Worm (Caenorhabditis elegans): ENCODE measurements around the gene gbb-1.

Gene gbb-1

DNA sequence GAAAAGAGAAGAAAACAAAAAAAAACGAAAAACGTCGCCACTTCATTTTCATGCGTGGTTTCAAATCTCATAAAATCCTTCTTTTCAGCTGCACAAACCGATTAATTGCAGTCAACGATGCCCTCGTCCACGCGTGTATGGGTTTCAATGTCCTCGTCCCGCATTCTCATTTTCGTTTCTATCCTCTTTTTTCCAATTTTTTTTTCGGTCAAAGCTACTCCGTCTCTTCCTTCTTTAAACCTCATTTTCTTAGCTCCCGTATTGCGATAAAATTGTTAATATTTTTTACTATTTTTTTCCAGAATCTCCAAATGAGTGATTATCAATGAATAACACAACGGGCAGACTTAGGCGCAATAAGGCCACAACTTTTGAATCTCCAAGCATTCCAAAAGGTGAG is 18.4 kb downstream of the gbb-1 start, which contains the start of gene aakg-3:
Gene aakg-3, plus strand, starts transcription at position 301 of the 400 bp plus-strand sequence.
- no peak for TF ChIP-seq nhr-179 (tag; optimal IDR thresholded peaks at IDR 0.05)
- TF ChIP-seq F57C9.4 (tag; optimal IDR thresholded peaks at IDR 0.05): no peak
- no peak for TF ChIP-seq ztf-25 (GFP tag; IDR thresholded peaks at IDR 0.05)
- no peak for TF ChIP-seq pha-4 (tag; optimal IDR thresholded peaks at IDR 0.05)
- no peak for TF ChIP-seq mcd-1 (GFP tag; IDR thresholded peaks at IDR 0.05)
- TF ChIP-seq cebp-1 (GFP tag; IDR thresholded peaks at IDR 0.05): no peak
- no peak for TF ChIP-seq cebp-1 (tag; optimal IDR thresholded peaks at IDR 0.05)
- no peak for TF ChIP-seq egl-44 (GFP tag; IDR thresholded peaks at IDR 0.05)

DNA sequence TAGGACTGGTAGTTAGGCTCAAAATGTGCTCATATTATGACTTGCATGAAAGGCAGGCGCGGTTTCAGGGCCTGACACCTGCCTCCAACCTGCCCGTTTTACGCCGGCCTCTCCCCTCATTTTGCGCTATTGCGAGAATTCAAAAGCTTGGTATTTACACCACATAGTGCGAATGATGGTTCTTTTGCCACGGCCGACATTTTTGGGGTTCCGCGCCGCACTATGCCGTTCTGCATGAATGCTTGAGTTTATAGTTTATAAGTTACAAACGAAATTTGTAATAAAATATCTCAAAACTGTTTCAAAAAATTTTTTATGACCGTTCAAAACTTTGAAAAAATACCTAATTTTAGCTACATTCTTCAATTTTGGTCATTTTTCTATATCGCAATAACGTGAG is 20.4 kb downstream of the gbb-1 start:
- TF ChIP-seq bed-2 (GFP tag; IDR thresholded peaks at IDR 0.05): no peak
- no peak for TF ChIP-seq snpc-4 (GFP tag; optimal IDR thresholded peaks at IDR 0.05)
- peak in 2 of 4 experiments; percentile 55 to 68 for TF ChIP-seq snpc-4 (tag; optimal IDR thresholded peaks at IDR 0.05)

- TF ChIP-seq attf-6 (GFP tag; IDR thresholded peaks at IDR 0.05): no peak
- no peak for TF ChIP-seq ceh-91 (GFP tag; IDR thresholded peaks at IDR 0.05)
- no peak for TF ChIP-seq ztf-22 (GFP tag; optimal IDR thresholded peaks at IDR 0.05)
- no peak for TF ChIP-seq Y53F4B.3 (GFP tag; IDR thresholded peaks at IDR 0.05)
- no peak for TF ChIP-seq nfyb-1 (GFP tag; IDR thresholded peaks at IDR 0.05)
- no peak for TF ChIP-seq cebp-1 (GFP tag; IDR thresholded peaks at IDR 0.05)
- TF ChIP-seq cebp-1 (tag; optimal IDR thresholded peaks at IDR 0.05): no peak
- TF ChIP-seq F37B4.10 (GFP tag; IDR thresholded peaks at IDR 0.05): no peak
- no peak for TF ChIP-seq athp-1 (tag; optimal IDR thresholded peaks at IDR 0.05)
- no peak for TF ChIP-seq ceh-58 (GFP tag; IDR thresholded peaks at IDR 0.05)
These were observed 24.0 kb downstream of the gbb-1 start, which contains the start of gene nspg-5 for ce11 chrX:2981715-2982114. Gene nspg-5, plus strand, starts transcription at chrX:2982015.

DNA sequence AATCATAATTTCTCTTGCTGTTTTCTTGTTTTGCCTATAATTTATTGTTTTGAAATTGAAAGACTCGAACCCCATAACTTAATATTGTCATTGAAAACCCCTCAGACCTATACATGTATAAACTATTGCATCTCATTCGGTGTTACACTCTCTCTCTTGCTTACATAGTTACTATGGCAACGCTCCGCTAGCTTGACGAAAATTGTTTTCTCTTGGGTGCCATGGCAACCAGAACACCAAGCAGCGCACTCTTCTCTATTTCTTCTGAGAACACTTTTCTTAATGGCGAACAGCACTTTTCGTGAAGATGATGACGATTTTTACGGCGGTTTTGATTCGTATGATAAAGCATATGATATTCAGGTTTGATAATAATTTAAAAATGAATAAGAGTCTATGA is 26.3 kb downstream of the gbb-1 start, which contains the start of gene osm-5:
Gene osm-5, plus strand, starts transcription at position 268 of the 400 bp plus-strand sequence.
- TF ChIP-seq madf-8 (GFP tag; conservative IDR thresholded peaks at IDR 0.05) (no peak), F39B2.1 (GFP tag; IDR thresholded peaks at IDR 0.05) (no peak), B0336.3 (GFP tag; IDR thresholded peaks at IDR 0.05) (no peak), ceh-79 (tag; optimal IDR thresholded peaks at IDR 0.05) (no peak), ztf-3 (GFP tag; optimal IDR thresholded peaks at IDR 0.05) (no peak), snpc-1.1 (tag; optimal IDR thresholded peaks at IDR 0.05; ENCODE audit: insufficient read depth) (no peak), mes-4 (tag; optimal IDR thresholded peaks at IDR 0.05) (no peak), chd-7 (tag; optimal IDR thresholded peaks at IDR 0.05) (no peak), C17E4.6 (GFP tag; IDR thresholded peaks at IDR 0.05) (no peak), lsy-27 (tag; optimal IDR thresholded peaks at IDR 0.05; ENCODE audit: borderline replicate concordance, insufficient read depth) (no peak), lin-54 (GFP tag; optimal IDR thresholded peaks at IDR 0.05) (no peak), nfya-1 (tag; optimal IDR thresholded peaks at IDR 0.05; ENCODE audit: borderline replicate concordance, insufficient read depth) (no peak), ztf-25 (GFP tag; IDR thresholded peaks at IDR 0.05) (no peak), zim-3 (tag; optimal IDR thresholded peaks at IDR 0.05) (no peak), dpff-1 (tag; optimal IDR thresholded peaks at IDR 0.05) (no peak), T26A5.8 (tag; optimal IDR thresholded peaks at IDR 0.05) (no peak), F52B5.7 (tag; optimal IDR thresholded peaks at IDR 0.05) (no peak), let-607 (tag; optimal IDR thresholded peaks at IDR 0.05) (no peak)
